Fruit fly (Drosophila melanogaster): Measurements from ENCODE around the gene CG34355.

CG34355 gene

DNA sequence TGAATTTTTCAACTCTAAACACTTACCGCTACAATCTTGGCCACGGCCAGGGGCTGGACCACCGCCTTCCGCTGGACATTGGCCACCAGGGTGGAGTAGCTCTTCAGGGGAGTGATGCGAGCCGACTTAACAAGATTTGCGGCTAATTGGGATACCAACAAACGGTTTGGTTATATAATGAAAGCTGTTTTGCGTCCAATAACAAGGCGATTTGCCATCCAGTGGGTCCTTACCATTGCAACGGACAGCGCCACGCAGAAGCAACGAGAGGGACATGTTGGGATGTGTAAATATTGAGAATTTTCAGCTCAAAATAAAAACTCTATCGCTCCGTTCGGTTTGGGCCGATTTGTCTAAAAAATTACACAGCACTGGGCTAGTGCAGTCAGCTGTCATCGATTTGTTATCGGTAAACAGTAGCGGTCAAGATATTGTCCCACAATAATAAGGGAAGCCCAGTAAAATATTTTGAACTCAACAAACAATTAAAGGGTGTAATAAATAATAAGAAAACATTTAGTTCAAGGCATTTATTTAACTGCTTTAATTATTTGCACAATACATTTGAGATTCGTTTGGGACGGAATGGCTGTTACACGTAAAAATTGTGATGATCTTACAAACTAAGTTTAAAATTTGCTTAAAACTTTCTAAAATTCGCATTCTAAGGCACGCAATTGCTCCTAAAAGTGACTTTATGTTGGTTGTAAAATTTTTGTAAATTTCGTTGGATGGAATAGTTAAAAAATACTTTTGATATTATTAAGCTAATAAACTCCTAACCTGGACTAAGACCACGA lies 43.2 kb upstream of the CG34355 start, which contains the start of gene SdhD (continued):
- TF ChIP-seq cad (GFP tag; optimal IDR thresholded peaks at IDR 0.05) (no peak), knrl (GFP tag; IDR thresholded peaks at IDR 0.05; ENCODE audit: partially characterized antibody) (no peak), Fer3 (tag; optimal IDR thresholded peaks at IDR 0.05) (no peak), CG14667 (GFP tag; IDR thresholded peaks at IDR 0.05) (no peak), bsh (GFP tag; optimal IDR thresholded peaks at IDR 0.05) (no peak), salm (tag; optimal IDR thresholded peaks at IDR 0.05) (no peak), BEAF-32 (GFP tag; optimal IDR thresholded peaks at IDR 0.05) (peak; percentile 48), C15 (GFP tag; IDR thresholded peaks at IDR 0.05) (no peak), vvl (GFP tag; IDR thresholded peaks at IDR 0.05) (peak; percentile 40; the same call in 1 of the 2 replicates), CG18764 (GFP tag; optimal IDR thresholded peaks at IDR 0.05) (no peak), CG7271 (tag; optimal IDR thresholded peaks at IDR 0.05) (no peak), CG16779 (GFP tag; IDR thresholded peaks at IDR 0.05) (no peak), Nf-YA (GFP tag; IDR thresholded peaks at IDR 0.05) (no peak), da (GFP tag; optimal IDR thresholded peaks at IDR 0.05) (no peak), Mes4 (GFP tag; optimal IDR thresholded peaks at IDR 0.05) (no peak), CG10147 (GFP tag; optimal IDR thresholded peaks at IDR 0.05) (no peak), kay (GFP tag; optimal IDR thresholded peaks at IDR 0.05) (no peak), maf-S (GFP tag; optimal IDR thresholded peaks at IDR 0.05) (no peak), CG4360 (GFP tag; IDR thresholded peaks at IDR 0.05) (no peak), Hr78 (GFP tag; optimal IDR thresholded peaks at IDR 0.05) (no peak), ken (GFP tag; IDR thresholded peaks at IDR 0.05) (no peak), CG10959 (GFP tag; IDR thresholded peaks at IDR 0.05) (no peak), CG15011 (GFP tag; optimal IDR thresholded peaks at IDR 0.05) (no peak), zen2 (GFP tag; IDR thresholded peaks at IDR 0.05; ENCODE audit: partially characterized antibody) (no peak; the same call in 2 of the 3 replicates), danr (GFP tag; IDR thresholded peaks at IDR 0.05) (no peak), dmrt11E (tag; optimal IDR thresholded peaks at IDR 0.05) (no peak), Hmr (GFP tag; optimal IDR thresholded peaks at IDR 0.05) (peak; percentile 30), row (GFP tag; IDR thresholded peaks at IDR 0.05) (peak; percentile 21; the same call in 1 of the 3 replicates), CG33213 (GFP tag; optimal IDR thresholded peaks at IDR 0.05) (peak; percentile 30), klu (GFP tag; IDR thresholded peaks at IDR 0.05) (no peak), gem (tag; optimal IDR thresholded peaks at IDR 0.05) (no peak), CG2120 (GFP tag; optimal IDR thresholded peaks at IDR 0.05) (peak; percentile 61), Nf-YB (GFP tag; optimal IDR thresholded peaks at IDR 0.05) (no peak), chn (GFP tag; optimal IDR thresholded peaks at IDR 0.05) (no peak), CG31441 (GFP tag; IDR thresholded peaks at IDR 0.05) (no peak), bigmax (GFP tag; optimal IDR thresholded peaks at IDR 0.05) (no peak), vnd (GFP tag; IDR thresholded peaks at IDR 0.05; ENCODE audit: partially characterized antibody) (no peak), Dfd (GFP tag; optimal IDR thresholded peaks at IDR 0.05) (no peak), gcm2 (GFP tag; optimal IDR thresholded peaks at IDR 0.05) (no peak), Kr (GFP tag; optimal IDR thresholded peaks at IDR 0.05) (no peak), croc (GFP tag; conservative IDR thresholded peaks at IDR 0.05) (no peak), Doc3 (GFP tag; IDR thresholded peaks at IDR 0.05; ENCODE audit: partially characterized antibody) (peak; percentile 38; the same call in 1 of the 3 replicates), CG9437 (GFP tag; optimal IDR thresholded peaks at IDR 0.05) (no peak), dmrt99B (tag; optimal IDR thresholded peaks at IDR 0.05) (peak; percentile 12), Dip2 (GFP tag; IDR thresholded peaks at IDR 0.05) (no peak), CG3281 (GFP tag; optimal IDR thresholded peaks at IDR 0.05) (no peak), Adf1 (GFP tag; IDR thresholded peaks at IDR 0.05) (no peak), ATbp (GFP tag; optimal IDR thresholded peaks at IDR 0.05) (no peak), CG34224 (GFP tag; IDR thresholded peaks at IDR 0.05; ENCODE audit: partially characterized antibody) (peak; percentile 63; the same call in 2 of the 3 replicates)

Data from whole organism, embryonic.